Worm (Caenorhabditis elegans) whole organism, L3 larva: ENCODE data around the gene Y82E9BL.1.

Source experiments
- R02D3.7 ChIP-seq: fragments of 150-350 bp; optimal IDR thresholded peaks from 2 replicates; lab custom pipeline; 2014; ENCODE audit warnings: missing biosample characterization, missing genetic modification characterization
- ZK546.5 ChIP-seq: sonication (generic microtip); optimal IDR thresholded peaks from 2 replicates; lab custom pipeline; 2017; ENCODE audit warnings: missing biosample characterization, missing genetic modification characterization
- ama-1 ChIP-seq: fragments of 150-350 bp; optimal IDR thresholded peaks from 2 replicates; lab custom pipeline; 2018
- ceh-16 ChIP-seq: sonication (generic microtip); optimal IDR thresholded peaks from 2 replicates; lab custom pipeline; 2017; ENCODE audit warnings: missing biosample characterization, missing genetic modification characterization
- ceh-28 ChIP-seq: fragments of 150-350 bp; optimal IDR thresholded peaks from 2 replicates; lab custom pipeline; 2014; ENCODE audit warnings: missing biosample characterization, missing genetic modification reagents, missing genetic modification characterization
- ceh-82 ChIP-seq: fragments of 150-350 bp; optimal IDR thresholded peaks from 2 replicates; lab custom pipeline; 2014; ENCODE audit warnings: missing biosample characterization, missing genetic modification characterization
- daf-12 ChIP-seq: fragments of 150-350 bp; optimal IDR thresholded peaks from 2 replicates; lab custom pipeline; 2014; ENCODE audit warnings: missing biosample characterization, missing genetic modification reagents, missing genetic modification characterization
- egl-27 ChIP-seq: sonication (generic microtip); optimal IDR thresholded peaks from 4 replicates; lab custom pipeline; 2017; ENCODE audit warnings: missing biosample characterization, missing genetic modification reagents, missing genetic modification characterization
- egl-5 ChIP-seq: fragments of 150-350 bp; optimal IDR thresholded peaks from 2 replicates; lab custom pipeline; 2017; ENCODE audit warnings: missing biosample characterization, missing genetic modification reagents, missing genetic modification characterization, inconsistent platforms
- elt-1 ChIP-seq: fragments of 150-350 bp; optimal IDR thresholded peaks from 2 replicates; lab custom pipeline; 2014; ENCODE audit warnings: missing biosample characterization, missing genetic modification characterization
- elt-2 ChIP-seq: sonication (generic microtip); optimal IDR thresholded peaks from 2 replicates; lab custom pipeline; 2016; ENCODE audit warnings: missing genetic modification reagents, mild to moderate bottlenecking, missing genetic modification characterization, missing compliant biosample characterization
- elt-3 ChIP-seq, 3 experiments: fragments of 150-350 bp in 1 of 3; sonication (generic microtip) in 2 of 3; optimal IDR thresholded peaks; 2 replicates in 2 of 3; 4 replicates in 1 of 3; lab custom pipeline; 2014 to 2017; ENCODE audit warnings: missing biosample characterization in 3 of 3, missing genetic modification characterization in 3 of 3
- eor-1 ChIP-seq, 2 experiments: fragments of 150-350 bp; optimal IDR thresholded peaks; 2 replicates each; lab custom pipeline; 2014 to 2018; ENCODE audit warnings: missing biosample characterization in 2 of 2, missing genetic modification characterization in 2 of 2
- fkh-10 ChIP-seq: sonication (generic microtip); optimal IDR thresholded peaks from 2 replicates; lab custom pipeline; 2017; ENCODE audit warnings: missing biosample characterization, missing genetic modification reagents, missing genetic modification characterization
- fos-1 ChIP-seq: fragments of 150-350 bp; optimal IDR thresholded peaks from 2 replicates; lab custom pipeline; 2014; ENCODE audit warnings: missing biosample characterization, missing genetic modification characterization
- hmg-11 ChIP-seq: sonication (generic microtip); optimal IDR thresholded peaks from 2 replicates; lab custom pipeline; 2016; ENCODE audit warnings: missing genetic modification characterization, missing compliant biosample characterization
- jun-1 ChIP-seq: fragments of 150-350 bp; optimal IDR thresholded peaks from 2 replicates; lab custom pipeline; 2014; ENCODE audit warnings: missing biosample characterization, missing genetic modification reagents, missing genetic modification characterization
- lin-15B ChIP-seq: fragments of 150-350 bp; optimal IDR thresholded peaks from 2 replicates; lab custom pipeline; 2014; ENCODE audit warnings: missing biosample characterization, missing genetic modification characterization
- lin-39 ChIP-seq: fragments of 150-350 bp; optimal IDR thresholded peaks from 2 replicates; lab custom pipeline; 2018; ENCODE audit warnings: missing biosample characterization, missing genetic modification reagents, missing genetic modification characterization
- mdl-1 ChIP-seq: fragments of 150-350 bp; optimal IDR thresholded peaks from 2 replicates; lab custom pipeline; 2014; ENCODE audit warnings: missing biosample characterization, missing genetic modification characterization
- nfya-1 ChIP-seq: sonication (generic microtip); optimal IDR thresholded peaks from 2 replicates; lab custom pipeline; 2017; ENCODE audit warnings: missing genetic modification characterization, mild to moderate bottlenecking, missing compliant biosample characterization, antibody characterized with exemption, moderate library complexity; ENCODE audit not compliant: insufficient read depth
- nhr-11 ChIP-seq: fragments of 150-350 bp; optimal IDR thresholded peaks from 2 replicates; lab custom pipeline; 2014; ENCODE audit warnings: missing biosample characterization, missing genetic modification characterization
- nhr-12 ChIP-seq: fragments of 150-350 bp; optimal IDR thresholded peaks from 2 replicates; lab custom pipeline; 2014; ENCODE audit warnings: missing biosample characterization, missing genetic modification characterization
- nhr-23 ChIP-seq: fragments of 150-350 bp; optimal IDR thresholded peaks from 2 replicates; lab custom pipeline; 2014; ENCODE audit warnings: missing biosample characterization, missing genetic modification reagents, missing genetic modification characterization
- nhr-237 ChIP-seq: fragments of 150-350 bp; optimal IDR thresholded peaks from 2 replicates; lab custom pipeline; 2014; ENCODE audit warnings: missing biosample characterization, missing genetic modification characterization
- nhr-28 ChIP-seq: fragments of 150-350 bp; optimal IDR thresholded peaks from 2 replicates; lab custom pipeline; 2014; ENCODE audit warnings: missing biosample characterization, missing genetic modification characterization
- nhr-43 ChIP-seq: sonication (generic microtip); optimal IDR thresholded peaks from 2 replicates; lab custom pipeline; 2016; ENCODE audit warnings: mild to moderate bottlenecking, missing genetic modification characterization, missing compliant biosample characterization; ENCODE audit not compliant: poor library complexity, severe bottlenecking
- nhr-76 ChIP-seq: fragments of 150-350 bp; sonication (generic microtip); optimal IDR thresholded peaks from 5 replicates; lab custom pipeline; 2014; ENCODE audit warnings: missing biosample characterization, missing genetic modification characterization
- pha-4 ChIP-seq: fragments of 150-350 bp; optimal IDR thresholded peaks from 2 replicates; lab custom pipeline; 2014; ENCODE audit warnings: missing biosample characterization, missing genetic modification reagents, missing genetic modification characterization
- pqm-1 ChIP-seq: fragments of 150-350 bp; optimal IDR thresholded peaks from 2 replicates; lab custom pipeline; 2017; ENCODE audit warnings: missing biosample characterization, missing genetic modification characterization, inconsistent platforms
- snpc-4 ChIP-seq: fragments of 150-350 bp; optimal IDR thresholded peaks from 2 replicates; lab custom pipeline; 2014; ENCODE audit warnings: missing biosample characterization, missing genetic modification characterization
- unc-62 ChIP-seq: fragments of 150-350 bp; sonication (generic microtip); optimal IDR thresholded peaks from 4 replicates; lab custom pipeline; 2014; ENCODE audit warnings: missing biosample characterization, missing genetic modification reagents, missing genetic modification characterization
- zag-1 ChIP-seq: fragments of 150-350 bp; optimal IDR thresholded peaks from 2 replicates; lab custom pipeline; 2014; ENCODE audit warnings: missing biosample characterization, missing genetic modification characterization
- ztf-11 ChIP-seq: fragments of 150-350 bp; optimal IDR thresholded peaks from 2 replicates; lab custom pipeline; 2014; ENCODE audit warnings: missing biosample characterization, missing genetic modification characterization
- ztf-4 ChIP-seq: fragments of 150-350 bp; optimal IDR thresholded peaks from 2 replicates; lab custom pipeline; 2014; ENCODE audit warnings: missing biosample characterization, missing genetic modification characterization

The Y82E9BL.1 gene

DNA sequence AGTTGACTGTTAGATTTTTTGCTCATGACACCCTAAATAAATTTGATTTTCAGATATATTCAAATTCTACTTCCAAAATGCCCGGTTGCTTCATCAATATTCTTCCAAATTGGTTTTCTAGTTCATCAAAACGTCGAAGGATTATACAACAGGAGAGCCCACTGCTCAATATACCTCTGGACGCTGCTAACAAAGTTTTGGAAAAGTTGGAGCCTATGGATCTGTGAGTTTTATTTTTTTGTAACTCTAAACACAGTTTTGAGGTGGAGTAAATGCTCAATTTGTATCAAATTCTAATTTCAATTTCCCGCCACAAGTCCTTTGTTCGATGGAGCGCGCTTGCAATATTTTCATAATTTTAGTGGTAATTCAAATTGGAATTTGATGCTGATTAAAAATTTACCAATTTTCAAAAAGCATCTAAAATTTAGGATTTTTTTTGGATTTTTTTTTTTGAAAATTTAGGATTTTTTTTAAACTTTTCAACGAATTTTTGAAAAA lies 12.3 kb downstream of the Y82E9BL.1 start, which contains the start of gene fbxa-27:
Gene fbxa-27 (plus strand): TSS at position 51 of the 501 bp plus-strand sequence.
- TF ChIP-seq nfya-1, result no peak
- TF ChIP-seq fos-1, result no peak
- no peak for TF ChIP-seq nhr-23
- TF ChIP-seq nhr-76 (tag; lab: Kevin White, UChicago), result no peak
- no peak for TF ChIP-seq mdl-1 (tag; lab: Kevin White, UChicago)
- TF ChIP-seq lin-39 (tag; lab: Kevin White, UChicago), result no peak

ce11 chrIII:1342488-1342887 lies 12.7 kb downstream of the Y82E9BL.1 start, which contains the start of gene fbxa-26:
Gene fbxa-26 (minus strand): TSS chrIII:1342522.
- no peak for TF ChIP-seq ZK546.5 (tag; lab: Kevin White, UChicago)
- no peak for TF ChIP-seq daf-12 (tag; lab: Kevin White, UChicago)
- no peak for TF ChIP-seq lin-15B
- TF ChIP-seq nhr-12, result no peak
- TF ChIP-seq ceh-16 (tag; lab: Kevin White, UChicago), result no peak
- peak; percentile 67 for TF ChIP-seq elt-2 (tag; lab: Kevin White, UChicago)
- TF ChIP-seq pha-4 (tag; lab: Kevin White, UChicago), result peak; percentile 20

ce11 chrIII:1340240-1340639 lies 15.0 kb downstream of the Y82E9BL.1 start, which contains the start of gene fbxa-5:
Gene fbxa-5 (minus strand): TSS chrIII:1340340.
- TF ChIP-seq ceh-82, result no peak
- no peak for TF ChIP-seq ztf-11 (tag; lab: Kevin White, UChicago)
- TF ChIP-seq nhr-12, result no peak
- no peak for TF ChIP-seq fos-1
- TF ChIP-seq elt-1, result no peak
- no peak for TF ChIP-seq egl-5 (tag; lab: Kevin White, UChicago)
- TF ChIP-seq pqm-1 (tag; lab: Kevin White, UChicago), result no peak
- no peak for TF ChIP-seq fkh-10 (GFP tag; lab: Kevin White, UChicago)
- TF ChIP-seq unc-62 (GFP tag; lab: Kevin White, UChicago), result no peak
- TF ChIP-seq nhr-23, result no peak
- TF ChIP-seq egl-27 (tag; lab: Kevin White, UChicago), result no peak
- TF ChIP-seq jun-1 (tag; lab: Kevin White, UChicago), result no peak
- no peak for TF ChIP-seq eor-1 (tag; optimal IDR thresholded peaks at IDR 0.05; lab: Kevin White, UChicago)
- no peak for TF ChIP-seq nfya-1

DNA sequence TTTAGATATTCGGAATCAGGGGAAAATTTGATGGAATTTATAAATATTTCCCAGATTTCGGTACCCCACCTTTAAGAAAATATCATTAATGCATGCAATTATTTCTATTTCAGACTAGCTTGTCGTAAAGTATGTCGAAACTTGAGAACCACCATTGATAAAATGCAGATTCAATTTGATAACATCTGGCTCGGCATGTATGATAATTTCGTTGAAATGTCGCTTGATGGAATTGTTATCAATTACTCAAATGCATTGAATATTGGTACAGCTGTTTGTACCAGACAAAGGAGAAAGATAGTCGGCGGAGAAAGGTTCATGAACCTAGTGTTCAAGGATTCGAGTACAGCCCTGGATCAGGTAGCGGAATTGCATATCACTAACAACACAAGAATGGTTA lies 23.3 kb downstream of the Y82E9BL.1 start, which contains the start of gene Y82E9BL.19:
Gene Y82E9BL.19 (plus strand): TSS at position 123 of the 400 bp plus-strand sequence.
- TF ChIP-seq lin-15B, result no peak
- no peak for TF ChIP-seq ama-1 (lab: Kevin White, UChicago)
- TF ChIP-seq eor-1 (tag; optimal IDR thresholded peaks at IDR 0.05; lab: Kevin White, UChicago), result no peak
- TF ChIP-seq ZK546.5 (tag; lab: Kevin White, UChicago), result no peak
- TF ChIP-seq elt-3 (tag; optimal IDR thresholded peaks at IDR 0.05; lab: Kevin White, UChicago), result no peak
- TF ChIP-seq egl-5 (tag; lab: Kevin White, UChicago), result no peak
- TF ChIP-seq elt-2 (tag; lab: Kevin White, UChicago), result peak; percentile 68

DNA sequence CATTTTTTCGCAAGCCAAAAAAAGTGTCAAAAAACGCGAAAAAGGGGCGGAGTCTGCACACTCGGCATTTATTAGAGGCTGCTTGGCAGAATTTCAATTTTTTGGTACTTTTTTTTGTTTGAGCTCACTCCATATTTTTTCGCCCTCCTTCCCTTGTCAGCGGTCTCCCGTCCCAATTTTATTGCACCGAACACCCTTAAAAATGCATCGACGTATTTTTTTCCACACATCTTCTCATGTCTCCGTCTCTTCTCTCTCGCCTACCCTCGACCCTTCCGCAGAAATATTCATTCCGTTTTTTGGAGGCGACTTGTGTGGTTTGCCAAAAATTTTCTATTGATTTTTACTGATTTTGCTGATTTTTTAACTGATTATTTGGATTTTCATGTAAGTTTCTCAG lies 28.7 kb downstream of the Y82E9BL.1 start, which contains the start of gene Y82E9BL.18:
Gene Y82E9BL.18 (plus strand): TSS at position 301 of the 400 bp plus-strand sequence.
- TF ChIP-seq daf-12 (tag; lab: Kevin White, UChicago) (no peak), nfya-1 (no peak), zag-1 (no peak), nhr-11 (tag; lab: Kevin White, UChicago) (no peak), nhr-43 (tag; lab: Kevin White, UChicago) (no peak), R02D3.7 (tag; lab: Kevin White, UChicago) (no peak), elt-3 (tag; optimal IDR thresholded peaks at IDR 0.05; lab: Kevin White, UChicago) (no peak), egl-5 (tag; lab: Kevin White, UChicago) (no peak), ama-1 (lab: Kevin White, UChicago) (no peak)

DNA sequence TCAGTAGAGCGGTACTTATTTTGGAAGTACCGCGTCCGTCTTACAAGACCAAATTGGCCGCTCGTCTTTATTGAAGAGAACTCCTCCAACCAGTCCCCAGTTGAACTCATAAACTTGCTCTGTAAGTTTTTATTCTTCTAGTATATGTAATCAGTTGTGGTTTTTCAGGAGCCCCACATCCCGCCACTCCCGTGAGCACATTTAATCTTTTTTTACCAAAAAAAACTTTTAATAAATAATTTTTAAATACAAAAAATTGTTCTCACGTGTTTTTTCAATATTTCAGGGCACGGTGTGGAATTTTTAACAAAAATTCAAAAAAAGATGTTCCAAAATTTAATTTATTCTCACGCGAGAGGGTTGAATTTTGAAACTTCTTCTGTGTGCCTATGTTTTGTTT lies 30.7 kb downstream of the Y82E9BL.1 start, which contains the start of gene fbxa-14:
Gene fbxa-14 (minus strand): TSS at position 101 of the 400 bp plus-strand sequence.
- TF ChIP-seq hmg-11 (no peak), fos-1 (no peak), egl-5 (tag; lab: Kevin White, UChicago) (no peak), ceh-28 (tag; lab: Kevin White, UChicago) (no peak), nhr-237 (tag; lab: Kevin White, UChicago) (no peak), mdl-1 (tag; lab: Kevin White, UChicago) (no peak), jun-1 (tag; lab: Kevin White, UChicago) (no peak), nhr-12 (no peak), nhr-28 (tag; lab: Kevin White, UChicago) (no peak), ztf-4 (tag; lab: Kevin White, UChicago) (no peak), snpc-4 (tag; lab: Kevin White, UChicago) (no peak), nfya-1 (no peak)
- TF ChIP-seq, all 47 proteins: peak for 0
